Worm (Caenorhabditis elegans): ENCODE data around the gene clc-4.

- TF ChIP-seq unc-62 (GFP tag; optimal IDR thresholded peaks at IDR 0.05 in 1 of 2) (peak in 1 of 2 experiments; percentile 100), unc-62 (tag; optimal IDR thresholded peaks at IDR 0.05) (peak; percentile 29), nhr-11 (tag; optimal IDR thresholded peaks at IDR 0.05) (peak; percentile 95), dpl-1 (GFP tag; optimal IDR thresholded peaks at IDR 0.05) (peak; percentile 51), hif-1 (tag; optimal IDR thresholded peaks at IDR 0.05) (peak; percentile 26 to 82), spr-3 (GFP tag; optimal IDR thresholded peaks at IDR 0.05) (peak; percentile 60), fkh-10 (GFP tag; optimal IDR thresholded peaks at IDR 0.05) (peak; percentile 98), fos-1 (tag; optimal IDR thresholded peaks at IDR 0.05) (no peak)
Measured at ce11 chrX:10766123-10766622, 17.5 kb downstream of the clc-4 start.

All from whole organism, L4 larva.